Worm (Caenorhabditis elegans) whole organism, L3 larva: ENCODE measurements around the gene F59A1.6.

Experiments used
- R02D3.7 ChIP-seq: fragments of 150-350 bp; optimal IDR thresholded peaks from 2 replicates; lab custom pipeline; 2014; ENCODE audit warnings: missing biosample characterization, missing genetic modification characterization
- ZK546.5 ChIP-seq: sonication (generic microtip); optimal IDR thresholded peaks from 2 replicates; lab custom pipeline; 2017; ENCODE audit warnings: missing biosample characterization, missing genetic modification characterization
- ama-1 ChIP-seq: fragments of 150-350 bp; optimal IDR thresholded peaks from 2 replicates; lab custom pipeline; 2018
- ceh-82 ChIP-seq: fragments of 150-350 bp; optimal IDR thresholded peaks from 2 replicates; lab custom pipeline; 2014; ENCODE audit warnings: missing biosample characterization, missing genetic modification characterization
- ceh-9 ChIP-seq: sonication (generic microtip); optimal IDR thresholded peaks from 2 replicates; lab custom pipeline; 2018; ENCODE audit warnings: missing biosample characterization, missing genetic modification characterization
- egl-27 ChIP-seq: sonication (generic microtip); optimal IDR thresholded peaks from 4 replicates; lab custom pipeline; 2017; ENCODE audit warnings: missing biosample characterization, missing genetic modification reagents, missing genetic modification characterization
- egl-5 ChIP-seq: fragments of 150-350 bp; optimal IDR thresholded peaks from 2 replicates; lab custom pipeline; 2017; ENCODE audit warnings: missing biosample characterization, missing genetic modification reagents, missing genetic modification characterization, inconsistent platforms
- elt-2 ChIP-seq: sonication (generic microtip); optimal IDR thresholded peaks from 2 replicates; lab custom pipeline; 2016; ENCODE audit warnings: missing genetic modification reagents, mild to moderate bottlenecking, missing genetic modification characterization, missing compliant biosample characterization
- eor-1 ChIP-seq, 2 experiments: fragments of 150-350 bp; optimal IDR thresholded peaks; 2 replicates each; lab custom pipeline; 2014 to 2018; ENCODE audit warnings: missing biosample characterization in 2 of 2, missing genetic modification characterization in 2 of 2
- fkh-10 ChIP-seq: sonication (generic microtip); optimal IDR thresholded peaks from 2 replicates; lab custom pipeline; 2017; ENCODE audit warnings: missing biosample characterization, missing genetic modification reagents, missing genetic modification characterization
- fkh-2 ChIP-seq: fragments of 150-350 bp; optimal IDR thresholded peaks from 2 replicates; lab custom pipeline; 2014; ENCODE audit warnings: missing biosample characterization, missing genetic modification reagents, missing genetic modification characterization
- hmg-11 ChIP-seq: sonication (generic microtip); optimal IDR thresholded peaks from 2 replicates; lab custom pipeline; 2016; ENCODE audit warnings: missing genetic modification characterization, missing compliant biosample characterization
- jun-1 ChIP-seq: fragments of 150-350 bp; optimal IDR thresholded peaks from 2 replicates; lab custom pipeline; 2014; ENCODE audit warnings: missing biosample characterization, missing genetic modification reagents, missing genetic modification characterization
- lin-39 ChIP-seq: fragments of 150-350 bp; optimal IDR thresholded peaks from 2 replicates; lab custom pipeline; 2018; ENCODE audit warnings: missing biosample characterization, missing genetic modification reagents, missing genetic modification characterization
- lsy-12 ChIP-seq: sonication (generic microtip); optimal IDR thresholded peaks from 2 replicates; lab custom pipeline; 2016; ENCODE audit warnings: mild to moderate bottlenecking, missing genetic modification characterization, missing compliant biosample characterization
- mdl-1 ChIP-seq: fragments of 150-350 bp; optimal IDR thresholded peaks from 2 replicates; lab custom pipeline; 2014; ENCODE audit warnings: missing biosample characterization, missing genetic modification characterization
- mml-1 ChIP-seq: fragments of 150-350 bp; sonication (generic microtip); optimal IDR thresholded peaks from 3 replicates; lab custom pipeline; 2014; ENCODE audit warnings: missing biosample characterization, missing genetic modification characterization
- nfya-1 ChIP-seq: sonication (generic microtip); optimal IDR thresholded peaks from 2 replicates; lab custom pipeline; 2017; ENCODE audit warnings: missing genetic modification characterization, mild to moderate bottlenecking, missing compliant biosample characterization, antibody characterized with exemption, moderate library complexity; ENCODE audit not compliant: insufficient read depth
- nhr-11 ChIP-seq: fragments of 150-350 bp; optimal IDR thresholded peaks from 2 replicates; lab custom pipeline; 2014; ENCODE audit warnings: missing biosample characterization, missing genetic modification characterization
- nhr-237 ChIP-seq: fragments of 150-350 bp; optimal IDR thresholded peaks from 2 replicates; lab custom pipeline; 2014; ENCODE audit warnings: missing biosample characterization, missing genetic modification characterization
- nhr-25 ChIP-seq: sonication (generic microtip); optimal IDR thresholded peaks from 2 replicates; lab custom pipeline; 2017; ENCODE audit warnings: missing biosample characterization, missing genetic modification characterization
- nhr-43 ChIP-seq: sonication (generic microtip); optimal IDR thresholded peaks from 2 replicates; lab custom pipeline; 2016; ENCODE audit warnings: mild to moderate bottlenecking, missing genetic modification characterization, missing compliant biosample characterization; ENCODE audit not compliant: poor library complexity, severe bottlenecking
- nhr-67 ChIP-seq: fragments of 150-350 bp; optimal IDR thresholded peaks from 2 replicates; lab custom pipeline; 2014; ENCODE audit warnings: missing biosample characterization, missing genetic modification characterization
- nhr-76 ChIP-seq: fragments of 150-350 bp; sonication (generic microtip); optimal IDR thresholded peaks from 5 replicates; lab custom pipeline; 2014; ENCODE audit warnings: missing biosample characterization, missing genetic modification characterization
- pha-4 ChIP-seq: fragments of 150-350 bp; optimal IDR thresholded peaks from 2 replicates; lab custom pipeline; 2014; ENCODE audit warnings: missing biosample characterization, missing genetic modification reagents, missing genetic modification characterization
- skn-1 ChIP-seq: fragments of 150-350 bp; optimal IDR thresholded peaks from 2 replicates; lab custom pipeline; 2014; ENCODE audit warnings: missing biosample characterization, missing genetic modification characterization
- snpc-4 ChIP-seq: fragments of 150-350 bp; optimal IDR thresholded peaks from 2 replicates; lab custom pipeline; 2014; ENCODE audit warnings: missing biosample characterization, missing genetic modification characterization
- unc-39 ChIP-seq: sonication (generic microtip); optimal IDR thresholded peaks from 4 replicates; lab custom pipeline; 2017; ENCODE audit warnings: missing biosample characterization, missing genetic modification characterization
- unc-62 ChIP-seq: fragments of 150-350 bp; sonication (generic microtip); optimal IDR thresholded peaks from 4 replicates; lab custom pipeline; 2014; ENCODE audit warnings: missing biosample characterization, missing genetic modification reagents, missing genetic modification characterization
- ztf-11 ChIP-seq: fragments of 150-350 bp; optimal IDR thresholded peaks from 2 replicates; lab custom pipeline; 2014; ENCODE audit warnings: missing biosample characterization, missing genetic modification characterization
- ztf-4 ChIP-seq: fragments of 150-350 bp; optimal IDR thresholded peaks from 2 replicates; lab custom pipeline; 2014; ENCODE audit warnings: missing biosample characterization, missing genetic modification characterization

Gene F59A1.6

ce11 chrV:17724704-17725103, 39.8 kb downstream of the F59A1.6 start, which contains the start of gene fat-5:
Gene fat-5, plus strand, starts transcription at chrV:17725004.
- TF ChIP-seq nhr-43 (tag; lab: Kevin White, UChicago) = no peak
- no peak for TF ChIP-seq ceh-82 (tag; lab: Kevin White, UChicago)
- TF ChIP-seq ZK546.5 (tag; lab: Kevin White, UChicago) = no peak
- no peak for TF ChIP-seq nhr-76
- TF ChIP-seq nhr-237 (tag; lab: Kevin White, UChicago) = no peak
- TF ChIP-seq unc-39 (tag; lab: Kevin White, UChicago) = no peak
- TF ChIP-seq mml-1 (tag; lab: Kevin White, UChicago) = no peak
- no peak for TF ChIP-seq pha-4 (tag; lab: Kevin White, UChicago)
- TF ChIP-seq lsy-12 = no peak
- no peak for TF ChIP-seq elt-2 (tag; lab: Kevin White, UChicago)
- no peak for TF ChIP-seq fkh-10
- TF ChIP-seq ztf-11 (tag; lab: Kevin White, UChicago) = no peak
- TF ChIP-seq, all 47 proteins: peak for 0

- no peak for TF ChIP-seq nhr-11
- TF ChIP-seq lsy-12 = no peak
- TF ChIP-seq nhr-43 (tag; lab: Kevin White, UChicago) = no peak
- TF ChIP-seq R02D3.7 (tag; lab: Kevin White, UChicago) = no peak
- no peak for TF ChIP-seq nhr-76
- no peak for TF ChIP-seq ztf-4 (tag; lab: Kevin White, UChicago)
- no peak for TF ChIP-seq eor-1 (tag; optimal IDR thresholded peaks at IDR 0.05; lab: Kevin White, UChicago)
- TF ChIP-seq jun-1 (tag; lab: Kevin White, UChicago) = no peak
- TF ChIP-seq fkh-2 (tag; lab: Kevin White, UChicago) = no peak
- TF ChIP-seq nhr-237 (tag; lab: Kevin White, UChicago) = no peak
- TF ChIP-seq ceh-9 (tag; lab: Kevin White, UChicago) = no peak
- TF ChIP-seq elt-2 (tag; lab: Kevin White, UChicago) = no peak
- no peak for TF ChIP-seq egl-27
- TF ChIP-seq skn-1 (tag; lab: Kevin White, UChicago) = no peak
- no peak for TF ChIP-seq nhr-25
- TF ChIP-seq nhr-67 (tag; lab: Kevin White, UChicago) = no peak
- TF ChIP-seq nfya-1 (tag; lab: Kevin White, UChicago) = no peak
- no peak for TF ChIP-seq ama-1 (lab: Kevin White, UChicago)
- no peak for TF ChIP-seq snpc-4 (tag; lab: Kevin White, UChicago)
- TF ChIP-seq unc-62 = no peak
Observed at ce11 chrV:17728336-17728735, 43.4 kb downstream of the F59A1.6 start.

DNA sequence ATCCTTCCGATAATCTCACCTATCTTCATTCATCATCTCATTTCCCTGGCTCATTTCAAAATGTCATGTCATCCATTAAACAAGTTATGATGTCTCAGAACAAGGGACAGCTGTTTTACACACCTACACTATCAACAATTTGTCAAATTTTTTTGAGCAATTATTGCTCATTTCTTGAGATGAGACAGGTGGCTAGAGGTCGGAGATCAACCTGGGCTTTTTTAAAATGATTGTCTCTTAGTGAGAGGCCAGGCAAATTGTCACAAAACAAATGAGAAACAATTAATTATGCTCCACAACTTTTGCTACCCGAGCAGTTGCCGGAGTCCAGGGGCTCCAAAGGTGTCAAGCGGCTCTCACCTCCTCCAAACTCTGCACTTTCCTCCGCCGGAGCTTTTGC, 43.8 kb downstream of the F59A1.6 start:
- TF ChIP-seq egl-5 (tag; lab: Kevin White, UChicago) (peak; percentile 57), nhr-11 (peak; percentile 58), mdl-1 (tag; lab: Kevin White, UChicago) (no peak), hmg-11 (tag; lab: Kevin White, UChicago) (no peak), lin-39 (peak; percentile 51)
- TF ChIP-seq, all 47 proteins: peak for 3

- no peak for TF ChIP-seq mml-1 (tag; lab: Kevin White, UChicago)
- TF ChIP-seq, all 47 proteins: peak for 0
Observed at ce11 chrV:17732516-17732915, 47.6 kb downstream of the F59A1.6 start, which contains the start of gene twk-42. Gene twk-42, minus strand, starts transcription at chrV:17732616.
